Fruit fly (Drosophila melanogaster): ENCODE data around the gene CG9458.

CG9458 gene

DNA sequence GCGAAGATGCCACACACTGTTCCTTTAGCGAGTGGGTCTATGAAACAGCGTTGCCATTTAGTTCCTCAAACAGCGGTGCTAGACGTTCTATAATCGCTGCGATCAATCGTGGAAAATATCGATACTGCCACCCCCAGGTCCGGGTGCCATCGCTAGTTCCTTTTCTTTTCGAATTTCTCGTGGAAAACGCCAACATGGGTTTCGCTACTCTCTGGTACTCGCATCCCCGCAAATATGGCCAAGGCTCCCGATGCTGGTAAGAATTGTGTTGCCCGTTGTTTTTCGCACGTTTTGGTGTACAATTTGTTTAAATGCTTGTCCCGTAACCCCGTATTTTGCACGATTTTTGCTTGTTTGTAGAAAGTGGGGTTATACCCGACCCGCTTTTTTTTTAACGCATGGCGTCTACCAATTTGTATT lies 41.7 kb downstream of the CG9458 start, which contains the start of gene RpS29 (continued):
- peak; percentile 100 for TF ChIP-seq pzg (GFP tag; optimal IDR thresholded peaks at IDR 0.05)
- TF ChIP-seq CG9876 (GFP tag; optimal IDR thresholded peaks at IDR 0.05) = peak; percentile 91
- TF ChIP-seq inv (GFP tag; IDR thresholded peaks at IDR 0.05; ENCODE audit: partially characterized antibody) = peak; percentile 92
- TF ChIP-seq CG10979 (tag; optimal IDR thresholded peaks at IDR 0.05) = peak; percentile 36
- peak; percentile 98 for TF ChIP-seq CG2116 (GFP tag; optimal IDR thresholded peaks at IDR 0.05)
- TF ChIP-seq Xrp1 (GFP tag; IDR thresholded peaks at IDR 0.05) = peak; percentile 63
- TF ChIP-seq CG12299 (tag; optimal IDR thresholded peaks at IDR 0.05) = peak; percentile 66
- peak; percentile 94 for TF ChIP-seq NFAT (GFP tag; IDR thresholded peaks at IDR 0.05)
- no peak for TF ChIP-seq CG10565 (GFP tag; optimal IDR thresholded peaks at IDR 0.05)
- TF ChIP-seq Antp (GFP tag; optimal IDR thresholded peaks at IDR 0.05) = peak; percentile 91
- peak; percentile 73 for TF ChIP-seq Rx (GFP tag; IDR thresholded peaks at IDR 0.05)
- peak; percentile 46 for TF ChIP-seq CTCF (GFP tag; optimal IDR thresholded peaks at IDR 0.05)
- peak; percentile 84 for TF ChIP-seq CG4282 (GFP tag; optimal IDR thresholded peaks at IDR 0.05)
- no peak for TF ChIP-seq CG1832 (GFP tag; optimal IDR thresholded peaks at IDR 0.05)
- TF ChIP-seq ftz-f1 (GFP tag; optimal IDR thresholded peaks at IDR 0.05) = peak; percentile 74
- no peak; the same call in 1 of the 2 replicates for TF ChIP-seq seq (GFP tag; IDR thresholded peaks at IDR 0.05)
- TF ChIP-seq Sox100B (GFP tag; optimal IDR thresholded peaks at IDR 0.05) = no peak
- peak; percentile 85 for TF ChIP-seq ERR (GFP tag; optimal IDR thresholded peaks at IDR 0.05)
- no peak for TF ChIP-seq TFAM (GFP tag; optimal IDR thresholded peaks at IDR 0.05)
- peak; percentile 70 for TF ChIP-seq CG9727 (GFP tag; optimal IDR thresholded peaks at IDR 0.05)
- TF ChIP-seq Sin3A (optimal IDR thresholded peaks at IDR 0.05) = peak; percentile 87
- peak in 1 of 3 experiments; percentile 39 for TF ChIP-seq lola (GFP tag; optimal IDR thresholded peaks at IDR 0.05)
- peak; percentile 62 for TF ChIP-seq gcm2 (GFP tag; optimal IDR thresholded peaks at IDR 0.05)
- TF ChIP-seq CG12104 (GFP tag; optimal IDR thresholded peaks at IDR 0.05) = peak; percentile 68
- TF ChIP-seq dan (GFP tag; IDR thresholded peaks at IDR 0.05) = no peak
- peak; percentile 10 for TF ChIP-seq ATbp (GFP tag; optimal IDR thresholded peaks at IDR 0.05)
- peak; percentile 77 for TF ChIP-seq CG13775 (GFP tag; optimal IDR thresholded peaks at IDR 0.05)
- peak; percentile 90 for TF ChIP-seq CG13296 (GFP tag; optimal IDR thresholded peaks at IDR 0.05)
- TF ChIP-seq CG34224 (GFP tag; IDR thresholded peaks at IDR 0.05; ENCODE audit: partially characterized antibody) = peak; percentile 93
- no peak for TF ChIP-seq corto (GFP tag; optimal IDR thresholded peaks at IDR 0.05)
- TF ChIP-seq Usf (GFP tag; optimal IDR thresholded peaks at IDR 0.05) = peak; percentile 58
- TF ChIP-seq Poxn (GFP tag; IDR thresholded peaks at IDR 0.05) = peak; percentile 60; the same call in 1 of the 2 replicates
- peak; percentile 88 for TF ChIP-seq shn (GFP tag; optimal IDR thresholded peaks at IDR 0.05)
- peak; percentile 68 for TF ChIP-seq CG11723 (GFP tag; optimal IDR thresholded peaks at IDR 0.05)
- TF ChIP-seq CG6175 (GFP tag; IDR thresholded peaks at IDR 0.05) = peak; percentile 84
- TF ChIP-seq rib (GFP tag; IDR thresholded peaks at IDR 0.05) = peak; percentile 52; the same call in 1 of the 2 replicates
- TF ChIP-seq CG34376 (GFP tag; optimal IDR thresholded peaks at IDR 0.05) = peak; percentile 92
- TF ChIP-seq CG7786 (GFP tag; optimal IDR thresholded peaks at IDR 0.05) = peak; percentile 86
- TF ChIP-seq bbx (GFP tag; IDR thresholded peaks at IDR 0.05; ENCODE audit: partially characterized antibody) = peak; percentile 95
- peak; percentile 80 for TF ChIP-seq CG8089 (GFP tag; optimal IDR thresholded peaks at IDR 0.05)
- TF ChIP-seq sqz (GFP tag; optimal IDR thresholded peaks at IDR 0.05) = peak; percentile 75
- peak; percentile 31; the same call in 1 of the 2 replicates for TF ChIP-seq esg (GFP tag; conservative IDR thresholded peaks at IDR 0.05)
- TF ChIP-seq CG12942 (GFP tag; optimal IDR thresholded peaks at IDR 0.05) = peak; percentile 78
- TF ChIP-seq CG3847 (GFP tag; IDR thresholded peaks at IDR 0.05) = peak; percentile 97
- TF ChIP-seq CG17568 (GFP tag; optimal IDR thresholded peaks at IDR 0.05) = no peak
- peak; percentile 72 for TF ChIP-seq CG10209 (GFP tag; optimal IDR thresholded peaks at IDR 0.05)
- peak; percentile 80 for TF ChIP-seq CG30403 (GFP tag; optimal IDR thresholded peaks at IDR 0.05)
- TF ChIP-seq Camta (GFP tag; optimal IDR thresholded peaks at IDR 0.05) = peak; percentile 72
- peak; percentile 95 for TF ChIP-seq CG11456 (GFP tag; IDR thresholded peaks at IDR 0.05)
- TF ChIP-seq D (optimal IDR thresholded peaks at IDR 0.05) = no peak
- TF ChIP-seq D (GFP tag; optimal IDR thresholded peaks at IDR 0.05) = peak; percentile 60
- TF ChIP-seq stwl (tag; optimal IDR thresholded peaks at IDR 0.05) = peak; percentile 73
